Worm (Caenorhabditis elegans) whole organism, late embryonic: ENCODE results near the gene mon-2.

Experiments
- ama-1 ChIP-seq: fragments of 150-350 bp; optimal IDR thresholded peaks from 2 replicates; lab custom pipeline; 2014
- ceh-19 ChIP-seq: fragments of 200-800 bp; sonication (Bioruptor generic); optimal IDR thresholded peaks from 2 replicates; lab custom pipeline; 2018; ENCODE audit warnings: mild to moderate bottlenecking, missing genetic modification characterization, missing compliant biosample characterization
- ceh-30 ChIP-seq: fragments of 150-350 bp; optimal IDR thresholded peaks from 2 replicates; lab custom pipeline; 2014; ENCODE audit warnings: missing biosample characterization, missing genetic modification characterization
- ceh-31 ChIP-seq: sonication (generic microtip); optimal IDR thresholded peaks from 2 replicates; lab custom pipeline; 2016; ENCODE audit warnings: missing genetic modification characterization, missing compliant biosample characterization
- ceh-34 ChIP-seq: sonication (generic microtip); optimal IDR thresholded peaks from 2 replicates; lab custom pipeline; 2016; ENCODE audit warnings: mild to moderate bottlenecking, missing genetic modification characterization, missing compliant biosample characterization
- dmd-4 ChIP-seq: sonication (generic microtip); optimal IDR thresholded peaks from 2 replicates; lab custom pipeline; 2016; ENCODE audit warnings: borderline replicate concordance, missing genetic modification characterization, missing compliant biosample characterization
- elt-2 ChIP-seq: sonication (generic microtip); optimal IDR thresholded peaks from 2 replicates; lab custom pipeline; 2016; ENCODE audit warnings: missing genetic modification reagents, missing genetic modification characterization, missing compliant biosample characterization
- ets-4 ChIP-seq: sonication (generic microtip); optimal IDR thresholded peaks from 2 replicates; lab custom pipeline; 2016; ENCODE audit warnings: missing genetic modification characterization, missing compliant biosample characterization
- fax-1 ChIP-seq: sonication (generic microtip); optimal IDR thresholded peaks from 2 replicates; lab custom pipeline; 2016; ENCODE audit warnings: missing genotype, missing genetic modification characterization, missing compliant biosample characterization
- nfya-1 ChIP-seq: sonication (generic microtip); optimal IDR thresholded peaks from 2 replicates; lab custom pipeline; 2017; ENCODE audit warnings: missing genetic modification characterization, mild to moderate bottlenecking, missing compliant biosample characterization, antibody characterized with exemption, moderate library complexity
- pha-4 ChIP-seq: fragments of 150-350 bp; optimal IDR thresholded peaks from 2 replicates; lab custom pipeline; 2018; ENCODE audit warnings: missing biosample characterization, missing genetic modification reagents, missing genetic modification characterization
- ref-2 ChIP-seq: sonication (generic microtip); optimal IDR thresholded peaks from 2 replicates; lab custom pipeline; 2016; ENCODE audit warnings: missing genetic modification characterization, missing compliant biosample characterization
- tbx-2 ChIP-seq: sonication (generic microtip); optimal IDR thresholded peaks from 2 replicates; lab custom pipeline; 2016; ENCODE audit warnings: missing genetic modification characterization, missing compliant biosample characterization
- unc-55 ChIP-seq: sonication (generic microtip); optimal IDR thresholded peaks from 2 replicates; lab custom pipeline; 2017; ENCODE audit warnings: missing biosample characterization, missing genetic modification reagents, missing genetic modification characterization

DNA sequence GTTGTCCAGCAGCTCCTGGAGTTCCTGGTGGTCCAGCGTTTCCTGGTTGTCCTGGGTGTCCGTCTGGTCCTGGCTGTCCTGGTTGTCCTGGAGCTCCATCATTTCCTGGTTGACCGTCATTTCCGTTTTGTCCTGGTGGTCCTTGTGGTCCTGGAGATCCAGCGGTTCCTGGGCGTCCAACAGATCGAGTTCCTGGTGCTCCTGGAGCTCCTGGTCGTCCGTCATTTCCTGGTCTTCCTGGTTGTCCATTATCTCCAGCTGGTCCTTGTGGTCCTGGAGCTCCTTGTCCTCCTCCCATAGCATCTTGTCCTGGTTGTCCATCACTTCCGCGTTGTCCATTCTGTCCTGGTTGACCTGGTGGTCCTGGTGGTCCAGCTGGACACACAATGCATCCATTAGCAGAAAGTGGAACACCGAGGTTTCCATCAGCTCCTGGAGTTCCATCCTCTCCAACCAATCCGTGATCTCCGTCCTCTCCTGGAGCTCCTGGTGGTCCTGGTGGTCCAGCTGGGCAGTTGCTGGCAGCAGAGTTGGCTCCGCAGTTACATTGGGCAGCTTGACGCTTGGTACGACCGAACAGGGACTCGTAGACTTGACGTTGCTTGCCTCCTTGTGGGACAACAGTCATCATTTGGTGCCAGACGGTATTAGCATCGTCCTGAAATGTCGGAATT lies 12.5 kb downstream of the mon-2 start:
- TF ChIP-seq unc-55 (GFP tag; lab: Kevin White, UChicago): no peak
- no peak for TF ChIP-seq ceh-19 (GFP tag; lab: Kevin White, UChicago)
- no peak for TF ChIP-seq ets-4
- TF ChIP-seq ceh-30 (tag; lab: Kevin White, UChicago): no peak
- TF ChIP-seq pha-4 (tag; lab: Kevin White, UChicago): no peak
- TF ChIP-seq tbx-2: no peak
- TF ChIP-seq elt-2 (tag; lab: Kevin White, UChicago): no peak
- TF ChIP-seq ceh-31 (tag; lab: Kevin White, UChicago): no peak
- no peak for TF ChIP-seq dmd-4 (tag; lab: Kevin White, UChicago)
- no peak for TF ChIP-seq ceh-34
- TF ChIP-seq nfya-1 (tag; lab: Kevin White, UChicago): no peak
- no peak for TF ChIP-seq fax-1 (tag; lab: Kevin White, UChicago)
- TF ChIP-seq ref-2: no peak
- TF ChIP-seq ama-1 (lab: Kevin White, UChicago): no peak
